Fruit fly (Drosophila melanogaster) whole organism, pupa: ENCODE data around the gene PGAP1.

ENCODE experiments used
- CG4496 ChIP-seq: fragments of 200-800 bp; sonication (Bioruptor generic); IDR thresholded peaks from 3 replicates; pipeline ENCODE4 v1.3.6; 2022; ENCODE audit warnings: missing biosample characterization, missing genetic modification characterization
- CG8159 ChIP-seq: fragments of 200-800 bp; sonication (Bioruptor generic); optimal IDR thresholded peaks from 3 replicates; lab custom pipeline; 2018; ENCODE audit warnings: missing biosample characterization, mild to moderate bottlenecking, missing genetic modification characterization, moderate library complexity
- EcR ChIP-seq: fragments of 200-800 bp; sonication (Bioruptor generic); optimal IDR thresholded peaks from 3 replicates; lab custom pipeline; 2019; ENCODE audit warnings: missing biosample characterization, missing genetic modification characterization, mild to moderate bottlenecking, moderate library complexity, missing genetic modification reagents
- gl ChIP-seq: fragments of 200-800 bp; sonication (Bioruptor generic); optimal IDR thresholded peaks from 2 replicates; lab custom pipeline; 2018; ENCODE audit warnings: missing biosample characterization, mild to moderate bottlenecking, missing genetic modification characterization
- rn ChIP-seq: fragments of 200-800 bp; sonication (Bioruptor generic); IDR thresholded peaks from 2 replicates; pipeline ENCODE4 v1.3.6; 2022; ENCODE audit warnings: missing biosample characterization, missing genetic modification characterization

DNA sequence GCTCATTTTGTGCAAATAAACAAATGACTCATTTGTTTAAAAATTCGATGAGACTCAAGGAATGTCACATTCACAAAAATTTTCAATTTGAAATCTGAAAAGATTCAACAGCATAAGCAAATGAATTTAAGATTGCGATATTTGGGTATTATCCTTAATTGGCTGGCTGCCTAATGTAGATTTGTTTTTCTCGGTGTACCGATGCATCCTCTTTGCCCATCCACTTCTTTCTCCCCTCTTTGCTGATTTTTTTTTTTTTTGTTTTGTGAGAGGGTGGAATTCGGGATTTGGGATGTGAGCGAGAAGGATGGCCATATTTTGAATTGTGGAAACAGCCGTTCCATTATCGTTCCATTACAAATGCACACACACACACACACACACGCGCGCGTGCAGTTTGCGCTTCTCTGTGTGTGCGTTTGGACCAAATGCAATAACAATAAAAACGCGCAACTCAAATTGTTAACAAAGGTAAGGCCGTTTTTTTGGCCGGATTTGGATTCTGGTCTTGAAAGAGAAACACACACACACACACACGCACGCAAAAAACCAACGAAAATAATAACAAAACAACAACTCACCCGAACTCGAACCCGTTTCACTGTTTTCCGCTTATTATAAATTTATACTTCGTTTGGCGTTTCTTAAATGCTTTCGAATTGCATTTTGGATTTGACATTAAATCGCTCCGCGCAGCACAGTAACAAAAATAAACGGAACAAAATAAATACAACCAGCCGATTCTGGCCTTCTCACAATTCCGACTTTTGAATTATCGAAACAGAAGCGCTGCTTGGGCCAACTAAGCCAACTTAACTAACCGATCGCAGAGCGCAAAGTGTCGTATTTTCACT, 10.0 kb downstream of the PGAP1 start:
- TF ChIP-seq EcR = no peak
- no peak for TF ChIP-seq gl (tag; lab: Kevin White, UChicago)
- peak; percentile 72 for TF ChIP-seq CG8159 (tag; lab: Kevin White, UChicago)
- 0 out of 2 replicates have a peak, but pooled peaks have one; percentile 4 for TF ChIP-seq rn (GFP tag; lab: Robert Waterston, UW)
- TF ChIP-seq CG4496 (GFP tag; lab: Robert Waterston, UW) = 0 out of 3 replicates have a peak, but pooled peaks have one; percentile 50
